Worm (Caenorhabditis elegans): ENCODE data around the gene E01G6.1.

Gene E01G6.1

DNA sequence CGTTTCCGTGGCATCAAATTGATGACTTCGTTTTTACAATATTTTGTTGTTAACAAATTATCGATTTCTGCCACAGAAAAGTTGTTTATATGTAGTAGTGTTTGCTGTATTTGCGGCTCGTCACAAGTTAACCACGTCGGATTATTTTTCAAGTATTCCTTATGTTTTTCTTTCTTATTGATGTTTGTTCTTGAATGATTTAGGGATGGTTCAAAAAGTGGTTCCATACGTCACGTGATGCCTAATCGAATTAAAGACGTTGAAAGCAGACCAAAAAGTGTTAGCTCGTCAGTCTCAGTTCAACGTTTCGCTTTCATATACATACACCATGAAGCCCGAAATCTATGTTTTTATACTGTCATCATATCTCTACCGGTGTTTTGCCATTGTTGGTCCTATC is 24.8 kb downstream of the E01G6.1 start, which contains the start of gene lips-2:
Gene lips-2 (plus strand): TSS at position 301 of the 400 bp plus-strand sequence.
- no peak for TF ChIP-seq nhr-28 (tag; optimal IDR thresholded peaks at IDR 0.05)
- no peak for TF ChIP-seq lsy-12 (tag; optimal IDR thresholded peaks at IDR 0.05)
- TF ChIP-seq nhr-23 (tag; optimal IDR thresholded peaks at IDR 0.05) = no peak
- no peak for TF ChIP-seq ztf-11 (tag; optimal IDR thresholded peaks at IDR 0.05)
- no peak for TF ChIP-seq nfya-1 (tag; optimal IDR thresholded peaks at IDR 0.05; ENCODE audit: insufficient read depth)
- TF ChIP-seq fkh-2 (tag; optimal IDR thresholded peaks at IDR 0.05) = no peak
- TF ChIP-seq skn-1 (tag; optimal IDR thresholded peaks at IDR 0.05) = no peak
- TF ChIP-seq nhr-67 (tag; optimal IDR thresholded peaks at IDR 0.05) = no peak
- no peak for TF ChIP-seq elt-3 (tag; optimal IDR thresholded peaks at IDR 0.05)
- no peak for TF ChIP-seq daf-12 (tag; optimal IDR thresholded peaks at IDR 0.05)
- no peak for TF ChIP-seq elt-1 (tag; optimal IDR thresholded peaks at IDR 0.05)
- no peak for TF ChIP-seq egl-27 (tag; optimal IDR thresholded peaks at IDR 0.05)
- no peak for TF ChIP-seq egl-5 (tag; optimal IDR thresholded peaks at IDR 0.05)
- TF ChIP-seq ceh-16 (tag; optimal IDR thresholded peaks at IDR 0.05) = no peak
- no peak for TF ChIP-seq unc-62 (GFP tag; optimal IDR thresholded peaks at IDR 0.05)
- TF ChIP-seq ceh-82 (tag; optimal IDR thresholded peaks at IDR 0.05) = no peak
- no peak for TF ChIP-seq nhr-12 (tag; optimal IDR thresholded peaks at IDR 0.05)
- TF ChIP-seq fos-1 (tag; optimal IDR thresholded peaks at IDR 0.05) = no peak
- no peak for TF ChIP-seq zag-1 (tag; optimal IDR thresholded peaks at IDR 0.05)
- no peak for TF ChIP-seq mdl-1 (tag; optimal IDR thresholded peaks at IDR 0.05)

DNA sequence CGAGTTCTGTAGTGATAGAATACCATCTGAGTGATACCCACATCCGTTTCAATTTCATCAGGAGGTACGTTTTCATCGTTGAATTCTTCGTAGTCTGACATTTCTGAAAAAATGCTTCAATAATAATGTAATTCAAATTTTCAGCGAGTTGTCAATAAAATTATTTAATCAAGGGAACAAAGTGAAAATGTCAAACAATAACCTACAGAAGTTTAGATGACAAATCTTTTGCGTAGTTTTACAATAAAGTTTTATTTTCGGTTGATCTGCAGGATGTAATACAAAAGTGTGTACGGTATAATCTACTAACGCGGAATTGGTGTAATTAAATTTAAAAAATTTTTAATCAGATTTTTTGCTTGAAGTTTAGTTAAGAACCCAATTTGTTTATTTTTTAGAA is 27.6 kb downstream of the E01G6.1 start, which contains the start of gene C04B4.5:
Gene C04B4.5 (minus strand): TSS at position 101 of the 400 bp plus-strand sequence.
- TF ChIP-seq ceh-82 (tag; optimal IDR thresholded peaks at IDR 0.05) (no peak), pha-4 (tag; optimal IDR thresholded peaks at IDR 0.05) (no peak)

DNA sequence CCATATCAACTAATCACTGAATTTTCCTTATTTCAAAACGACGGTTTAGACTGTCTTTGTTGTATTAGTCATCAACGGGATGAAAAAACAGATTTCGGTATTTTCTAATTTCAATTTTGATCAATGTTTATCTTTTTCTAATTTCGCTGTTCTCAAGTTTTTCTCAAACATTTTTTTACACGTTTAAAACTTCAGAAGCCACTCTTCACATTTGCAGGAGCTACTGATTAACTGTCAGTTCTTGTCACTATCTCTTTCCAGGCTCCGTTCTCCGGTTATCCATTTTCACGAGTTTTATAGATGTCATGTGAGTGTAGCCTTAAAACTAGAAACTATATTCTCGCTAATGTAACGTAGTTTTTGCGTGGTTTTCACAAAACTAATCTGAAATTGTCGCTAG is 29.9 kb downstream of the E01G6.1 start, which contains the start of gene C04B4.4:
Gene C04B4.4 (plus strand): TSS at position 301 of the 400 bp plus-strand sequence.
- TF ChIP-seq pha-4 (tag; optimal IDR thresholded peaks at IDR 0.05) = no peak
- no peak for TF ChIP-seq nhr-76 (tag; optimal IDR thresholded peaks at IDR 0.05)
- no peak for TF ChIP-seq lsy-12 (tag; optimal IDR thresholded peaks at IDR 0.05)
- no peak for TF ChIP-seq ama-1 (optimal IDR thresholded peaks at IDR 0.05)

DNA sequence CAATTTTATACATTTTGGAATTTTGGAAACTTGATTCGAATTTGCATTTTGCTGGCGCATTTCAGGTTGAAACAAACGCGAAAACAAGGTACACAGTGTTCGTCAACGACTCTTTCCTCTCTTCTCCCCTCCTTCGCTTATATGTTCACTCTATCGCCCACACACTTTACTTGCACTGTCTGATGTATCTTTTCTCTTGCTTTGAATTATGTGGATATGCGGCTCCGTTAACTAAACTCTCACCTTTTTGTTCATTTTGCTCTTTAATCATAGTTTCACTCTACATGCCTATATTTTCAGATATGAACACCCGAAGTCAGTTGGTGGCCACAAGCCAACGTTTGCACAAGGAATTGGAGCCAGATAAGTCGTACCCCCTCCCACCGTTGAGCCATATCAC is 33.6 kb downstream of the E01G6.1 start, which contains the start of gene W06D11.1:
Gene W06D11.1 (plus strand): TSS at position 301 of the 400 bp plus-strand sequence.
- TF ChIP-seq nhr-67 (tag; optimal IDR thresholded peaks at IDR 0.05) (no peak), fkh-2 (tag; optimal IDR thresholded peaks at IDR 0.05) (no peak), nhr-12 (tag; optimal IDR thresholded peaks at IDR 0.05) (no peak), ceh-28 (tag; optimal IDR thresholded peaks at IDR 0.05) (no peak), zag-1 (tag; optimal IDR thresholded peaks at IDR 0.05) (no peak), ztf-4 (tag; optimal IDR thresholded peaks at IDR 0.05) (no peak), elt-3 (tag; optimal IDR thresholded peaks at IDR 0.05) (no peak), daf-12 (tag; optimal IDR thresholded peaks at IDR 0.05) (no peak), skn-1 (tag; optimal IDR thresholded peaks at IDR 0.05) (no peak), lsy-12 (tag; optimal IDR thresholded peaks at IDR 0.05) (no peak), nhr-11 (tag; optimal IDR thresholded peaks at IDR 0.05) (no peak), nhr-23 (tag; optimal IDR thresholded peaks at IDR 0.05) (no peak), ceh-82 (tag; optimal IDR thresholded peaks at IDR 0.05) (no peak), aly-2 (tag; optimal IDR thresholded peaks at IDR 0.05) (no peak)

DNA sequence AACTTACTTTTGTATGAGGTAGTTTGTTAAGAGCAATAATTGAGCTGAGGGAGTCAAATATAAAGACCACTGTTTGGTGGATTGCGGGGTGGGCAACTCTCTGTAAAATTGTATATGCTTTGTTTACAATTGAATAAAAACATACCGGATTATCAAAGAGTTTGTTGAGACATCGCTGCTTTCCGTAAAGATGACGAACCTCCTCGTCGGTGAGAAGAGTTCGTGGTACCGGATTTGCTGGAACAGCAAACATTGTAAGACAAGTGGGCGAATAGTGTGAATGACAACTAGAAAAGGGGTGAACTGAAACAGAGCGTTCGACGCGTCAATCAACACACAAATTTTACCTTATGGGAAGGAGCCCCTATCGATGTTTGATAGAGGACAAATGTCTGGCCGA is 35.7 kb downstream of the E01G6.1 start, which contains the start of gene W06D11.2:
Gene W06D11.2 (minus strand): TSS at position 339 of the 400 bp plus-strand sequence.
- no peak for TF ChIP-seq nhr-25 (tag; optimal IDR thresholded peaks at IDR 0.05)
- TF ChIP-seq unc-39 (tag; optimal IDR thresholded peaks at IDR 0.05) = no peak
- TF ChIP-seq ztf-11 (tag; optimal IDR thresholded peaks at IDR 0.05) = no peak
- TF ChIP-seq pha-4 (tag; optimal IDR thresholded peaks at IDR 0.05) = no peak
- no peak for TF ChIP-seq nhr-237 (tag; optimal IDR thresholded peaks at IDR 0.05)
- TF ChIP-seq egl-27 (tag; optimal IDR thresholded peaks at IDR 0.05) = no peak
- TF ChIP-seq eor-1 (tag; optimal IDR thresholded peaks at IDR 0.05) = no peak
- no peak for TF ChIP-seq pqm-1 (tag; optimal IDR thresholded peaks at IDR 0.05)
- no peak for TF ChIP-seq lin-39 (tag; optimal IDR thresholded peaks at IDR 0.05)
- no peak for TF ChIP-seq jun-1 (tag; optimal IDR thresholded peaks at IDR 0.05)
- no peak for TF ChIP-seq aly-2 (tag; optimal IDR thresholded peaks at IDR 0.05)
- TF ChIP-seq nhr-12 (tag; optimal IDR thresholded peaks at IDR 0.05) = no peak
- TF ChIP-seq fos-1 (tag; optimal IDR thresholded peaks at IDR 0.05) = no peak
- no peak for TF ChIP-seq ama-1 (optimal IDR thresholded peaks at IDR 0.05)
- TF ChIP-seq ZK546.5 (tag; optimal IDR thresholded peaks at IDR 0.05) = no peak
